Worm (Caenorhabditis elegans) whole organism, midembryonic: ENCODE measurements around the gene C12D8.9.

Source experiments
- T22C8.4 ChIP-seq: fragments of 200-800 bp; sonication (Bioruptor generic); IDR thresholded peaks from 2 replicates; pipeline ENCODE4 v1.3.6; 2022; ENCODE audit warnings: missing genetic modification characterization, missing compliant biosample characterization
- cog-1 ChIP-seq: sonication (generic microtip); optimal IDR thresholded peaks from 2 replicates; lab custom pipeline; 2016; ENCODE audit warnings: missing genetic modification characterization, missing compliant biosample characterization
- flt-1 ChIP-seq: fragments of 200-800 bp; sonication (Bioruptor generic); IDR thresholded peaks from 2 replicates; pipeline ENCODE4 v1.3.6; 2022; ENCODE audit warnings: missing genetic modification characterization, missing compliant biosample characterization
- klf-2 ChIP-seq: fragments of 200-800 bp; sonication (Bioruptor generic); conservative IDR thresholded peaks from 2 replicates; pipeline ENCODE4 v1.3.6; 2022; ENCODE audit warnings: missing genetic modification reagents, missing genetic modification characterization, missing compliant biosample characterization
- med-1 ChIP-seq: sonication (generic microtip); optimal IDR thresholded peaks from 2 replicates; lab custom pipeline; 2017; ENCODE audit warnings: missing genetic modification characterization, mild to moderate bottlenecking, missing compliant biosample characterization, antibody characterized with exemption, missing genetic modification reagents; ENCODE audit not compliant: insufficient read depth
- ref-1 ChIP-seq: fragments of 200-800 bp; sonication (Bioruptor generic); conservative IDR thresholded peaks from 2 replicates; pipeline ENCODE4 v1.3.6; 2022; ENCODE audit warnings: missing genetic modification reagents, missing genetic modification characterization, missing compliant biosample characterization
- tab-1 ChIP-seq: fragments of 200-800 bp; sonication (Bioruptor generic); IDR thresholded peaks from 2 replicates; pipeline ENCODE4 v1.3.6; 2022; ENCODE audit warnings: missing genetic modification characterization, missing compliant biosample characterization
- ztf-23 ChIP-seq: fragments of 200-800 bp; sonication (Bioruptor generic); IDR thresholded peaks from 2 replicates; pipeline ENCODE4 v1.3.6; 2022; ENCODE audit warnings: missing genetic modification reagents, missing genetic modification characterization, missing compliant biosample characterization
- ztf-29 ChIP-seq: fragments of 200-800 bp; sonication (Bioruptor generic); IDR thresholded peaks from 2 replicates; pipeline ENCODE4 v1.3.6; 2022; ENCODE audit warnings: missing genetic modification reagents, missing genetic modification characterization, missing compliant biosample characterization

The C12D8.9 gene

DNA sequence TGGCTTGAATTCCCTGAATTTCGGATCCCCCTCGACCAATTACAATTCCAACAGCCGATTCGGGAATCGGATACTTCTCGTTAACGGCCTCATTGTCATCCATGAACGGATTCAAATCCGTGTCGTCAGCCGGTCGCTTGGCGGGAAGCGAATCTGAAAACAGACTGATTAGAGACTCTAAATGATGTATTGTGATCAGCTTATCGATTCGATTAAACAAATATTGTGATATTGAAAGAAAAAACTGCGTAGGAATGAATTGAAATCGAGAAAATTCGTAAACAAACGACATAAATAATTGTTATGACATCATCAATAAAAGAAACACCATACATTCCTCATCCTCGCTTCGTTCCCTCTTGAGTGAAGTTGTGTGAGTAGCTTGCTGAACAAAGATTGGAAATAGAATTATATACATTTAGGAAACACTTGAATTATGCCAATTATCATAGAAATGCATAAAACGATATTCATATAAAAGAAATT is 5.0 kb downstream of the C12D8.9 start:
- TF ChIP-seq tab-1 (GFP tag; lab: Robert Waterston, UW), result no peak
- TF ChIP-seq flt-1, result no peak
- TF ChIP-seq ref-1 (GFP tag; lab: Robert Waterston, UW), result no peak
- TF ChIP-seq med-1 (GFP tag; lab: Kevin White, UChicago), result no peak
- no peak for TF ChIP-seq klf-2 (GFP tag; lab: Robert Waterston, UW)
- TF ChIP-seq T22C8.4, result no peak
- no peak for TF ChIP-seq cog-1
- TF ChIP-seq ztf-23, result no peak
- no peak for TF ChIP-seq ztf-29

DNA sequence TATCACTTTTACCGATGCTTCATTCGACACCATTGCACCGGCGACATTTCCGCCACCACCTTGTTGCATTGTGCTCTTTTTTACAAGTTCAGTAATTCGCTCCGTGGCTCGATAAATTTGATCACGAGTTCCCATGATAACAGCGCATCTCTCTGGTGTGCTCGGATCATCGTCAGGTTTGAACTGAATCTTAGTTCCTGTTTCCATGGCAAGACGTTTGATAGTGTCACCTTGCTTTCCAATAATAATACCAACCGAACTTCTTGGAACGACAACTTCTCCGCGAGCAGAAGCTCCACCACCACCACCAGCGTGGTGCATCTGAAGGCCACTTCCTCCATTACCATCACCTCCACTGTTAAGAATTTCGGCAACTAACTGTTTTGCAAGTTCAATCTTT is 5.8 kb downstream of the C12D8.9 start:
- no peak for TF ChIP-seq ref-1 (GFP tag; lab: Robert Waterston, UW)
- no peak for TF ChIP-seq flt-1
- TF ChIP-seq T22C8.4, result no peak
- no peak for TF ChIP-seq cog-1
- no peak for TF ChIP-seq klf-2 (GFP tag; lab: Robert Waterston, UW)
- TF ChIP-seq tab-1 (GFP tag; lab: Robert Waterston, UW), result no peak
- no peak for TF ChIP-seq ztf-23
- TF ChIP-seq med-1 (GFP tag; lab: Kevin White, UChicago), result no peak
- no peak for TF ChIP-seq ztf-29

DNA sequence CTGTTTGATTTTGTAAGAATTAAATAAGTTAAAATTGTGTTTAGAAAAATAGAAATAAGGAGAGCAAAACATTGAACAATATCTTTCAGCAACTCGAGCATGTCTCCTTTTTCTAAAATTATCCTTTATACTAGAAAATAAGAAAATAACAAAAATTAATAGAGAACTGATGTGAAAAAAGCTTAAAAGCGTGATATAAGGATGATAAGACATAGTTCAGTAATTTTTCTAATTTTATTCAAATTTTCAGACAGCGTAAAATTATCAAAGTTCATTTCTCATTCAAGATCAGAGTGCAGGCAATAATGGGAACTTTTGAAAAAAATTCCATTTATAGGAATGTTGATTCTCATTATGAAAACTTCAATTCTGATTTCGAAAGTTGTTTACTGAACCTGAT is 9.7 kb downstream of the C12D8.9 start, which contains the start of gene str-182:
str-182 (minus strand) TSS at position 101 of the 400 bp plus-strand sequence.
- TF ChIP-seq flt-1 (no peak), med-1 (GFP tag; lab: Kevin White, UChicago) (no peak), ref-1 (GFP tag; lab: Robert Waterston, UW) (no peak), ztf-29 (no peak), T22C8.4 (no peak), ztf-23 (no peak), klf-2 (GFP tag; lab: Robert Waterston, UW) (no peak), tab-1 (GFP tag; lab: Robert Waterston, UW) (no peak), cog-1 (no peak)

DNA sequence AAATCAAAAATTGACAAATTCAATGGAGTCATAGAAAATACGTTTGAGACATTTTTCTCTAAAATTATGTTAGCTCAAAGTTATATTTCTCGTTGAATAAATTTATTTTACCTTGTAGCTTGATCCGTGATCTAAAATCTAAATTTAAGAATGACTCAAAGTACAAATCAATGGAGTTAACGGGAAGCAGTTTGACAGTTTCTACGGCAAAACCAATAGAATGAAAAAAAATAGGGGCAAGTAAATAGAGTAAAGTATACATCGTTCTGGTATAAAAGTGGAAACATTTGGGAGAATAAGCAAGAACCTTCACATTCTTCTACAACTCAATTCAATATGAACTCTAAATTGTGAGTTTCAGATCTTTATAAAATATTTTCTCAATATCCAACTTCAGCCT is 12.1 kb downstream of the C12D8.9 start, which contains the start of gene fipr-6:
fipr-6 (plus strand) TSS at position 301 of the 400 bp plus-strand sequence.
- TF ChIP-seq ref-1 (GFP tag; lab: Robert Waterston, UW) (no peak), ztf-29 (no peak), T22C8.4 (no peak), med-1 (GFP tag; lab: Kevin White, UChicago) (no peak), cog-1 (no peak), ztf-23 (no peak), flt-1 (no peak), klf-2 (GFP tag; lab: Robert Waterston, UW) (no peak), tab-1 (GFP tag; lab: Robert Waterston, UW) (no peak)

DNA sequence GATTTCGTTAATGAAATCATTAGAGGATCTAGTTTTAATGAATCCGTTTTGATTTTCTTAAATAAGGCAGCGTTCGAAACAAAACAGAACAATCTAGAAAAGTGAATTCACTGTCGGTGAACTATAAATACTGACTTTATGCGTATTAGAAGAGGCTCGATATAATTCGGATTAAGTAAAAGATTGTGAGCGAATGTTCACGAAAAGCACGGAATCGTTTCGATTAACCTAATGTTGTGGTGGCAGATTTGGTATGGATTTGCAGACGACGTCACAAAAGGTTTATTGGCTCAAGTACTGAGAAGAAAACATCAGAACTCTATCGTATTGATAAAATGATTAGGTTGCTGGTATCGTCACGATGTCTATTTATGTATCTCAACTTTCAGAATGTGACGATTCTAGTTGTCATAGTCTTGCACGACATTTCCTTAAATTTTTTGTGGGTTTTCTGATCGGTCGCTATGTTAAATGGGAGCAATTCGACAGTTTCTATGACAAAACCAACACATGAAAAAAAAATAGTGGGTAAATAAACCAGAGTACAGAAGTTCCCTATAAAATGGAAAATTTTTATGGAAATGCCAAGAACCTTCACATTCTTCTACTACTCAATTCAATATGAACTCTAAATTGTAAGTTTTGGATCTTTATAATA is 13.7 kb downstream of the C12D8.9 start, which contains the start of the genes pyt-1 and fipr-7:
pyt-1 (minus strand) TSS at position 101 of the 658 bp plus-strand sequence.
fipr-7 (plus strand) TSS at position 608 of the 658 bp plus-strand sequence.
- no peak for TF ChIP-seq T22C8.4
- no peak for TF ChIP-seq tab-1 (GFP tag; lab: Robert Waterston, UW)
- no peak for TF ChIP-seq cog-1
- TF ChIP-seq klf-2 (GFP tag; lab: Robert Waterston, UW), result no peak
- no peak for TF ChIP-seq ztf-29
- TF ChIP-seq ref-1 (GFP tag; lab: Robert Waterston, UW), result no peak
- no peak for TF ChIP-seq ztf-23
- TF ChIP-seq flt-1, result no peak
- TF ChIP-seq med-1 (GFP tag; lab: Kevin White, UChicago), result no peak

DNA sequence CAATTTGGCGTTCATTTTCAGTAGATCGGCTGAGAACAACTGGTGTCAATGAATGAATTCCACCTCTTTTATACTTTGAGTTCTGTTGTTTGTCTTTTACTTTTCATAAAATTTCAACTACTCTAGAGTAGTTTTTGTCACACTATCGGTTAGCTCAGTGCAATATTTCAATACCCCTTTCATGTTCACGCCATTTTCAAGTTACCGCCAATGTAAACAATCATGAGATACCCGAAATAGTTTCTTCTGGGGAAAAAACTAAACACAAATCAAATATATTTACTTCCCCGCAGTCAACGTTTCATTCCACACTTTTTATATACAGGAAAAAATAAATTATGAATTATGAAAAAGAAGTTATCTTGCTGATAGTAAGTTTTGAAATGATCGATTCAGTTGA is 14.6 kb downstream of the C12D8.9 start, which contains the start of gene fipr-4:
fipr-4 (minus strand) TSS at position 101 of the 400 bp plus-strand sequence.
- TF ChIP-seq med-1 (GFP tag; lab: Kevin White, UChicago) (no peak), flt-1 (no peak), ztf-23 (no peak), tab-1 (GFP tag; lab: Robert Waterston, UW) (no peak), ref-1 (GFP tag; lab: Robert Waterston, UW) (no peak), klf-2 (GFP tag; lab: Robert Waterston, UW) (no peak), cog-1 (no peak)

DNA sequence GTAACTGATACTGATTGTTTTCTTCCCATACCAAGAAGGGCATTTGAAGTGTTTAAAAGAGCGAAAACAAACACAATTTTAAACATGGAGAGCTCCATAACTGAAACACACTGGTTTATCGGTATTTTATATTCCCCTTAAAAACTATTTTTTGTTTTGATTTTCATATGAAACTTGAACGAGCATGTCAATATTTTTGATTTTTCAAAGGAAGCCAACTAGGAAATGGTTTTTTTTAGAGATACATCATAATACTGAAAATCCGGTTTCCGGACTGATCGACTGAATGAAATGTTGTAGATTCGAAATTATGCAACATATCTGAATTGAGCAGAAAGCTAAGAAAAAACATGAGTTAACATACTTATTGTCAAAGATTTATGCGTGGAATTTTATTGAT is 15.7 kb downstream of the C12D8.9 start, which contains the start of gene ttr-19:
ttr-19 (minus strand) TSS at position 101 of the 400 bp plus-strand sequence.
- no peak for TF ChIP-seq tab-1 (GFP tag; lab: Robert Waterston, UW)
- TF ChIP-seq ztf-29, result no peak
- TF ChIP-seq cog-1, result no peak
- TF ChIP-seq med-1 (GFP tag; lab: Kevin White, UChicago), result no peak
- no peak for TF ChIP-seq T22C8.4
- no peak for TF ChIP-seq ztf-23
- TF ChIP-seq klf-2 (GFP tag; lab: Robert Waterston, UW), result no peak
- no peak for TF ChIP-seq flt-1
- TF ChIP-seq ref-1 (GFP tag; lab: Robert Waterston, UW), result no peak

DNA sequence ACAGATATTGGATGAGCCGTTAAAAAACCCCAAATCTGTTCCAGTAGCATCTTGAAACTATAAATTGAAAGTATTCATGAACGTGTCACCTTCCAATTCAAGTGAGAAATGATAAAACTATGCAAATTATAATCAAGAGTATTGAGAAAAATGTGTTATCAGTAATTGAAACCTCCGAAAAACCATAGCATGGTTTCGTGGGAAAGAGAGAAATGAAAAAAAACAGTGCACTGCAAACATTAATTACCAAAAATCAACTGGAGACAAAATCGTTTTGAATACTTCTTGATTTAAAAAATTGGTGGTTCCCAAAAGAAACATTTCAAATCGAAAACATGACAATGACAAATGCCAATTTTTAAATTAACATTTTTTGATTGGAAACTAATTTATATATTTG is 17.4 kb downstream of the C12D8.9 start, which contains the start of gene daf-36:
daf-36 (minus strand) TSS at position 101 of the 400 bp plus-strand sequence.
- TF ChIP-seq ztf-23 (no peak), ztf-29 (no peak), cog-1 (no peak), klf-2 (GFP tag; lab: Robert Waterston, UW) (no peak), flt-1 (no peak), ref-1 (GFP tag; lab: Robert Waterston, UW) (no peak), T22C8.4 (no peak), tab-1 (GFP tag; lab: Robert Waterston, UW) (no peak), med-1 (GFP tag; lab: Kevin White, UChicago) (no peak)

DNA sequence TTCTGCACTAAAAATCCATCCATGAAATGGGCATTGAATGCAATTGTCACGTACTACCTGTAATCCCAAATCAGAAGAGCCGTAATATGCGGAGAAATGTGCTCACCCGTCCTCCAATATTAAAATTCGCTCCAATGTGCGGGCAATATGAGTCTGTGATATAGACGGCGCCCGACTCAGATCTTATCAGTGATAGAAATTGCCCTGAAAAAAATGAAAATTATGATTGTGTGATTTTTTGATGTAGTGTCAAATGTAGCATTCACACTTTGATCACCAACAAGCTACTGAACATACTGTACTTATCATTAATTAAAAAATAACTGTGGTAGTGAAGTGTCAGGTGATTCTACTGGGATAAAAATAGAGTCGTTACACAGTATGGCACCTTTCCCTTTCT is 18.4 kb downstream of the C12D8.9 start:
- TF ChIP-seq klf-2 (GFP tag; lab: Robert Waterston, UW), result no peak
- TF ChIP-seq tab-1 (GFP tag; lab: Robert Waterston, UW), result no peak
- no peak for TF ChIP-seq T22C8.4
- no peak for TF ChIP-seq ref-1 (GFP tag; lab: Robert Waterston, UW)
- no peak for TF ChIP-seq flt-1
- TF ChIP-seq cog-1, result no peak
- TF ChIP-seq med-1 (GFP tag; lab: Kevin White, UChicago), result no peak
- TF ChIP-seq ztf-23, result no peak
- no peak for TF ChIP-seq ztf-29
